Fruit fly (Drosophila melanogaster) whole organism, embryonic: ENCODE data around the gene CG43248.

Experiments
- Aef1 ChIP-seq: fragments of 200-800 bp; sonication (Bioruptor generic); IDR thresholded peaks from 3 replicates; pipeline ENCODE4 v1.3.6; 2022; ENCODE audit warnings: missing biosample characterization, missing genetic modification characterization
- Antp ChIP-seq: fragments of 200-800 bp; sonication (Bioruptor generic); optimal IDR thresholded peaks from 3 replicates; lab custom pipeline; 2016; ENCODE audit warnings: missing biosample characterization, missing genetic modification characterization
- Atf-2 ChIP-seq: fragments of 200-800 bp; sonication (Bioruptor generic); optimal IDR thresholded peaks from 2 replicates; lab custom pipeline; 2016; ENCODE audit warnings: missing biosample characterization, missing genetic modification characterization
- C15 ChIP-seq: fragments of 200-800 bp; sonication (Bioruptor generic); IDR thresholded peaks from 3 replicates; pipeline ENCODE4 v1.3.6; 2022; ENCODE audit warnings: missing biosample characterization, missing genetic modification characterization
- CG10654 ChIP-seq: fragments of 200-800 bp; sonication (Bioruptor generic); optimal IDR thresholded peaks from 2 replicates; lab custom pipeline; 2016; ENCODE audit warnings: missing biosample characterization, missing genetic modification characterization
- CG1233 ChIP-seq: fragments of 200-800 bp; sonication (Bioruptor generic); optimal IDR thresholded peaks from 4 replicates; lab custom pipeline; 2018; ENCODE audit warnings: missing biosample characterization, mild to moderate bottlenecking, missing genetic modification characterization
- CG13775 ChIP-seq: fragments of 200-800 bp; sonication (Bioruptor generic); optimal IDR thresholded peaks from 3 replicates; lab custom pipeline; 2017; ENCODE audit warnings: missing biosample characterization, mild to moderate bottlenecking, missing genetic modification characterization
- CG14050 ChIP-seq: fragments of 200-800 bp; sonication (Bioruptor generic); IDR thresholded peaks from 3 replicates; pipeline ENCODE4 v1.3.6; 2022; ENCODE audit warnings: missing biosample characterization, missing genetic modification characterization
- CG14710 ChIP-seq: fragments of 200-800 bp; sonication (Bioruptor generic); optimal IDR thresholded peaks from 3 replicates; lab custom pipeline; 2019; ENCODE audit warnings: missing biosample characterization, mild to moderate bottlenecking, missing genetic modification characterization, moderate library complexity
- CG15601 ChIP-seq: fragments of 200-800 bp; sonication (Bioruptor generic); optimal IDR thresholded peaks from 3 replicates; lab custom pipeline; 2019; ENCODE audit warnings: missing biosample characterization, mild to moderate bottlenecking, missing genetic modification characterization, moderate library complexity
- CG15696 ChIP-seq: fragments of 200-800 bp; sonication (Bioruptor generic); optimal IDR thresholded peaks from 2 replicates; lab custom pipeline; 2019; ENCODE audit warnings: missing biosample characterization, mild to moderate bottlenecking, missing genetic modification characterization, moderate library complexity
- CG30403 ChIP-seq: fragments of 200-800 bp; sonication (Bioruptor generic); optimal IDR thresholded peaks from 3 replicates; lab custom pipeline; 2016; ENCODE audit warnings: missing biosample characterization, missing genetic modification characterization
- CG34224 ChIP-seq: fragments of 200-800 bp; sonication (Bioruptor generic); IDR thresholded peaks from 3 replicates; pipeline ENCODE4 v1.3.6; 2022; ENCODE audit warnings: missing biosample characterization, missing genetic modification characterization; ENCODE audit not compliant: partially characterized antibody
- CG34422 ChIP-seq: fragments of 200-800 bp; sonication (Bioruptor generic); IDR thresholded peaks from 3 replicates; pipeline ENCODE4 v1.3.6; 2022; ENCODE audit warnings: missing biosample characterization, missing genetic modification characterization
- CG3847 ChIP-seq: fragments of 200-800 bp; sonication (Bioruptor generic); IDR thresholded peaks from 2 replicates; pipeline ENCODE4 v1.3.6; 2022; ENCODE audit warnings: missing biosample characterization, missing genetic modification characterization
- CG6272 ChIP-seq: fragments of 200-800 bp; sonication (Bioruptor generic); IDR thresholded peaks from 2 replicates; pipeline ENCODE4 v1.3.6; 2022; ENCODE audit warnings: missing biosample characterization, missing genetic modification characterization
- CG7372 ChIP-seq: fragments of 200-800 bp; sonication (Bioruptor generic); IDR thresholded peaks from 2 replicates; pipeline ENCODE4 v1.3.6; 2022; ENCODE audit warnings: missing biosample characterization, missing genetic modification characterization
- CG7963 ChIP-seq: fragments of 200-800 bp; sonication (Bioruptor generic); IDR thresholded peaks from 3 replicates; pipeline ENCODE4 v1.3.6; 2022; ENCODE audit warnings: missing biosample characterization, missing genetic modification characterization; ENCODE audit not compliant: partially characterized antibody
- CG7987 ChIP-seq: fragments of 200-800 bp; sonication (Bioruptor generic); optimal IDR thresholded peaks from 2 replicates; lab custom pipeline; 2018; ENCODE audit warnings: missing biosample characterization, mild to moderate bottlenecking, missing genetic modification characterization, moderate library complexity
- CG8290 ChIP-seq, 3 experiments: fragments of 200-800 bp; sonication (Bioruptor generic); optimal IDR thresholded peaks; 2 replicates each; lab custom pipeline; 2016 to 2019; ENCODE audit warnings: missing biosample characterization in 3 of 3, missing genetic modification characterization in 3 of 3, mild to moderate bottlenecking in 2 of 3, moderate library complexity in 1 of 3
- CG9215 ChIP-seq: fragments of 200-800 bp; sonication (Bioruptor generic); IDR thresholded peaks from 2 replicates; pipeline ENCODE4 v1.3.6; 2022; ENCODE audit warnings: missing biosample characterization, missing genetic modification characterization
- CG9876 ChIP-seq: fragments of 200-800 bp; sonication (Bioruptor generic); optimal IDR thresholded peaks from 2 replicates; lab custom pipeline; 2016; ENCODE audit warnings: missing biosample characterization, missing genetic modification characterization
- Camta ChIP-seq: fragments of 200-800 bp; sonication (Bioruptor generic); optimal IDR thresholded peaks from 2 replicates; lab custom pipeline; 2016; ENCODE audit warnings: missing biosample characterization, missing genetic modification characterization
- Doc2 ChIP-seq: fragments of 200-800 bp; sonication (Bioruptor generic); IDR thresholded peaks from 2 replicates; pipeline ENCODE4 v1.3.6; 2022; ENCODE audit warnings: missing biosample characterization, missing genetic modification characterization
- Gug ChIP-seq: fragments of 200-800 bp; sonication (Bioruptor generic); IDR thresholded peaks from 4 replicates; pipeline ENCODE4 v1.3.6; 2022; ENCODE audit warnings: missing biosample characterization, missing genetic modification characterization
- HLH3B ChIP-seq: fragments of 200-800 bp; sonication (Bioruptor generic); IDR thresholded peaks from 2 replicates; pipeline ENCODE4 v1.3.6; 2022; ENCODE audit warnings: missing biosample characterization, missing genetic modification characterization
- HLHmδ ChIP-seq: fragments of 200-800 bp; sonication (Bioruptor generic); optimal IDR thresholded peaks from 2 replicates; lab custom pipeline; 2018; ENCODE audit warnings: missing biosample characterization, mild to moderate bottlenecking, missing genetic modification characterization, moderate library complexity
- Hr51 ChIP-seq, 2 experiments: fragments of 200-800 bp; sonication (Bioruptor generic); optimal IDR thresholded peaks; 2 replicates in 1 of 2; 3 replicates in 1 of 2; lab custom pipeline; 2016 to 2018; ENCODE audit warnings: missing biosample characterization in 2 of 2, missing genetic modification characterization in 2 of 2, mild to moderate bottlenecking in 1 of 2, moderate library complexity in 1 of 2
- Lhr ChIP-seq: fragments of 200-800 bp; sonication (Bioruptor generic); optimal IDR thresholded peaks from 3 replicates; lab custom pipeline; 2017; ENCODE audit warnings: mild to moderate bottlenecking, missing biosample characterization, missing genetic modification reagents, missing genetic modification characterization
- Stat92E ChIP-seq, 3 experiments: fragments of >200 bp in 2 of 3; fragments of 200-800 bp in 1 of 3; sonication (Bioruptor generic) in 1 of 3; optimal IDR thresholded peaks; 2 replicates each; lab custom pipeline; 2017 to 2019; ENCODE audit warnings: missing biosample characterization in 3 of 3, missing genetic modification characterization in 3 of 3, mild to moderate bottlenecking in 1 of 3, moderate library complexity in 1 of 3
- Taf1 ChIP-seq: fragments of 200-800 bp; sonication (Bioruptor generic); IDR thresholded peaks from 2 replicates; pipeline ENCODE4 v1.3.6; 2022; ENCODE audit warnings: missing biosample characterization, missing genetic modification characterization
- Xbp1 ChIP-seq: fragments of 200-800 bp; sonication (Bioruptor generic); optimal IDR thresholded peaks from 3 replicates; lab custom pipeline; 2016; ENCODE audit warnings: missing biosample characterization, mild to moderate bottlenecking, missing genetic modification characterization
- YL-1 ChIP-seq: fragments of 200-800 bp; sonication (Bioruptor generic); optimal IDR thresholded peaks from 3 replicates; lab custom pipeline; 2017; ENCODE audit warnings: missing biosample characterization, mild to moderate bottlenecking, missing genetic modification characterization
- amos ChIP-seq: fragments of 200-800 bp; sonication (Bioruptor generic); IDR thresholded peaks from 2 replicates; pipeline ENCODE4 v1.3.6; 2022; ENCODE audit warnings: missing biosample characterization, missing genetic modification characterization; ENCODE audit not compliant: partially characterized antibody
- ap ChIP-seq: fragments of 200-800 bp; sonication (Bioruptor generic); IDR thresholded peaks from 2 replicates; pipeline ENCODE4 v1.3.6; 2022; ENCODE audit warnings: missing biosample characterization, missing genetic modification characterization
- dati ChIP-seq: fragments of 200-800 bp; sonication (Bioruptor generic); IDR thresholded peaks from 2 replicates; pipeline ENCODE4 v1.3.6; 2022; ENCODE audit warnings: missing biosample characterization, missing genetic modification characterization
- ems ChIP-seq: fragments of 200-800 bp; sonication (Bioruptor generic); optimal IDR thresholded peaks from 3 replicates; lab custom pipeline; 2016; ENCODE audit warnings: missing biosample characterization, missing genetic modification characterization
- gro ChIP-seq: fragments of 200-800 bp; sonication (Bioruptor generic); optimal IDR thresholded peaks from 2 replicates; lab custom pipeline; 2016; ENCODE audit warnings: missing biosample characterization, missing genetic modification characterization
- ham ChIP-seq: fragments of 200-800 bp; sonication (Bioruptor generic); IDR thresholded peaks from 2 replicates; pipeline ENCODE4 v1.3.6; 2022; ENCODE audit warnings: missing biosample characterization, missing genetic modification characterization
- hb ChIP-seq: fragments of 200-800 bp; sonication (Bioruptor generic); IDR thresholded peaks from 3 replicates; pipeline ENCODE4 v1.3.6; 2022; ENCODE audit warnings: missing biosample characterization, missing genetic modification characterization; ENCODE audit not compliant: partially characterized antibody
- ken ChIP-seq: fragments of 200-800 bp; sonication (Bioruptor generic); IDR thresholded peaks from 3 replicates; pipeline ENCODE4 v1.3.6; 2022; ENCODE audit warnings: missing biosample characterization, missing genetic modification characterization
- kni ChIP-seq: fragments of 200-800 bp; sonication (Bioruptor generic); optimal IDR thresholded peaks from 3 replicates; lab custom pipeline; 2017; ENCODE audit warnings: mild to moderate bottlenecking, missing biosample characterization, missing genetic modification reagents, missing genetic modification characterization
- mam ChIP-seq: fragments of 200-800 bp; sonication (Bioruptor generic); optimal IDR thresholded peaks from 3 replicates; lab custom pipeline; 2016; ENCODE audit warnings: missing biosample characterization, missing genetic modification characterization
- psq ChIP-seq: fragments of 200-800 bp; sonication (Bioruptor generic); optimal IDR thresholded peaks from 2 replicates; lab custom pipeline; 2017; ENCODE audit warnings: missing biosample characterization, missing genetic modification characterization
- repo ChIP-seq: fragments of 200-800 bp; sonication (Bioruptor generic); optimal IDR thresholded peaks from 2 replicates; lab custom pipeline; 2016; ENCODE audit warnings: missing biosample characterization, missing genetic modification characterization
- rib ChIP-seq: fragments of 200-800 bp; sonication (Bioruptor generic); IDR thresholded peaks from 2 replicates; pipeline ENCODE4 v1.3.6; 2022; ENCODE audit warnings: missing biosample characterization, missing genetic modification characterization
- slou ChIP-seq: fragments of 200-800 bp; sonication (Bioruptor generic); optimal IDR thresholded peaks from 3 replicates; lab custom pipeline; 2016; ENCODE audit warnings: missing biosample characterization, missing genetic modification characterization
- tin ChIP-seq: fragments of 200-800 bp; sonication (Bioruptor generic); optimal IDR thresholded peaks from 3 replicates; lab custom pipeline; 2016; ENCODE audit warnings: missing biosample characterization, missing genetic modification characterization
- toy ChIP-seq: fragments of 200-800 bp; sonication (Bioruptor generic); IDR thresholded peaks from 2 replicates; pipeline ENCODE4 v1.3.6; 2022; ENCODE audit warnings: missing biosample characterization, missing genetic modification characterization
- zfh1 ChIP-seq: fragments of 200-800 bp; sonication (Bioruptor generic); IDR thresholded peaks from 3 replicates; pipeline ENCODE4 v1.3.6; 2022; ENCODE audit warnings: missing biosample characterization, missing genetic modification characterization

The CG43248 gene

DNA sequence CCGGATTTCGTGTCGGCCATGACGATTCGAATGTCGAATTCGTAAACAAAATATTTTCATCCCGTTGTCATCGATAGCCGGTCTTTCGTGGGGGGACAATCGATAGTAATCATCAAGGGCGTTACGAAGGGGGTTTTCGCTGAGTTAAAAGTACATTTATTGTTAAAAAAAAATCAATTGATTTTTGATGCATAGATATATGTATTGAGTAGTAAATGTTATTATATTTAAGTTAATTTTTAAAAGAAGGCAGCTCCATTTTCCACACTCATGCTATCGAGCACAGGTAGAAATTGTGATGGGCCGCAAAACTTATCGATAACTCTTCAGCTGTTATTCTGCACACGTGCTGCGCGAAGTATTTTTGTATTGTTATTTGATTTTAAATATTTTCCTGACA lies 49.2 kb upstream of the CG43248 start, which contains the start of the genes mrn and CG12301 (continued):
- peak in 1 of 3 experiments; percentile 41 for TF ChIP-seq Stat92E (GFP tag; optimal IDR thresholded peaks at IDR 0.05; lab: Kevin White, UChicago)
- no peak for TF ChIP-seq CG15601
- peak; percentile 76 for TF ChIP-seq CG14710 (tag; lab: Kevin White, UChicago)
- peak; percentile 93 for TF ChIP-seq CG6272 (GFP tag; lab: Robert Waterston, UW)
- TF ChIP-seq mam (GFP tag; lab: Kevin White, UChicago): peak; percentile 81
- peak; percentile 56; the same call in 2 of the 3 replicates for TF ChIP-seq CG14050
- peak; percentile 77 for TF ChIP-seq CG7963 (GFP tag; lab: Robert Waterston, UW)
- TF ChIP-seq toy (GFP tag; lab: Robert Waterston, UW): 0 out of 2 replicates have a peak, but pooled peaks have one; percentile 39
- TF ChIP-seq CG1233 (GFP tag; lab: Kevin White, UChicago): no peak
- peak; percentile 87 for TF ChIP-seq CG30403 (GFP tag; lab: Kevin White, UChicago)
- TF ChIP-seq CG10654 (GFP tag; lab: Kevin White, UChicago): peak; percentile 72
- TF ChIP-seq CG15696: peak; percentile 7
- TF ChIP-seq rib (GFP tag; lab: Robert Waterston, UW): peak; percentile 81
- no peak for TF ChIP-seq CG9876
- TF ChIP-seq Camta (GFP tag; lab: Kevin White, UChicago): peak; percentile 56
- peak; percentile 90 for TF ChIP-seq HLH3B
- TF ChIP-seq ken (GFP tag; lab: Robert Waterston, UW): peak; percentile 77; the same call in 2 of the 3 replicates
- peak; percentile 68; the same call in 1 of the 3 replicates for TF ChIP-seq C15
- TF ChIP-seq CG3847 (GFP tag; lab: Robert Waterston, UW): peak; percentile 85
- TF ChIP-seq Xbp1: peak; percentile 83
- TF ChIP-seq YL-1 (GFP tag; lab: Kevin White, UChicago): peak; percentile 69
- no peak for TF ChIP-seq HLHmδ
- peak; percentile 28 for TF ChIP-seq Antp (GFP tag; lab: Kevin White, UChicago)
- peak; percentile 44 for TF ChIP-seq psq (GFP tag; lab: Kevin White, UChicago)
- peak; percentile 80 for TF ChIP-seq tin
- TF ChIP-seq Taf1: peak; percentile 84
- peak; percentile 89 for TF ChIP-seq Gug
- peak; percentile 60; the same call in 1 of the 2 replicates for TF ChIP-seq ham (GFP tag; lab: Robert Waterston, UW)
- TF ChIP-seq CG8290 (GFP tag; optimal IDR thresholded peaks at IDR 0.05; lab: Kevin White, UChicago): no peak
- no peak for TF ChIP-seq CG8290 (tag; optimal IDR thresholded peaks at IDR 0.05; lab: Kevin White, UChicago)
- peak; percentile 23 for TF ChIP-seq Atf-2 (GFP tag; lab: Kevin White, UChicago)
- peak; percentile 89 for TF ChIP-seq hb (GFP tag; lab: Robert Waterston, UW)
- TF ChIP-seq CG34422 (GFP tag; lab: Robert Waterston, UW): peak; percentile 98
- peak; percentile 91 for TF ChIP-seq CG9215 (GFP tag; lab: Robert Waterston, UW)
- peak; percentile 89 for TF ChIP-seq CG13775 (GFP tag; lab: Kevin White, UChicago)
- peak; percentile 95 for TF ChIP-seq CG34224 (GFP tag; lab: Robert Waterston, UW)
- no peak for TF ChIP-seq repo (GFP tag; lab: Kevin White, UChicago)
- TF ChIP-seq Hr51 (GFP tag; optimal IDR thresholded peaks at IDR 0.05; lab: Kevin White, UChicago): peak in 1 of 2 experiments; percentile 67
- TF ChIP-seq Aef1: peak; percentile 92
- TF ChIP-seq CG7987 (GFP tag; lab: Kevin White, UChicago): peak; percentile 74
- TF ChIP-seq kni: no peak
- TF ChIP-seq CG7372 (GFP tag; lab: Robert Waterston, UW): peak; percentile 91
- TF ChIP-seq ap (GFP tag; lab: Robert Waterston, UW): peak; percentile 68
- TF ChIP-seq gro (GFP tag; lab: Kevin White, UChicago): peak; percentile 79
- peak; percentile 84 for TF ChIP-seq dati
- TF ChIP-seq amos (GFP tag; lab: Robert Waterston, UW): peak; percentile 85
- TF ChIP-seq slou: peak; percentile 79
- TF ChIP-seq ems (GFP tag; lab: Kevin White, UChicago): peak; percentile 65
- TF ChIP-seq Doc2: peak; percentile 85
- TF ChIP-seq zfh1 (GFP tag; lab: Robert Waterston, UW): peak; percentile 95
- no peak for TF ChIP-seq Lhr (GFP tag; lab: Kevin White, UChicago)
